Worm (Caenorhabditis elegans) whole organism, late embryonic: ENCODE measurements around the gene cyp-33C4.

ENCODE experiments used
- ceh-19 ChIP-seq: fragments of 200-800 bp; sonication (Bioruptor generic); optimal IDR thresholded peaks from 2 replicates; lab custom pipeline; 2018; ENCODE audit warnings: mild to moderate bottlenecking, missing genetic modification characterization, missing compliant biosample characterization
- ceh-24 ChIP-seq: sonication (generic microtip); optimal IDR thresholded peaks from 2 replicates; lab custom pipeline; 2016; ENCODE audit warnings: mild to moderate bottlenecking, missing genetic modification characterization, missing compliant biosample characterization
- ceh-9 ChIP-seq: sonication (generic microtip); optimal IDR thresholded peaks from 2 replicates; lab custom pipeline; 2016; ENCODE audit warnings: mild to moderate bottlenecking, missing genetic modification characterization, inconsistent platforms, missing compliant biosample characterization
- dve-1 ChIP-seq: sonication (generic microtip); optimal IDR thresholded peaks from 2 replicates; lab custom pipeline; 2017; ENCODE audit warnings: antibody characterized with exemption, mild to moderate bottlenecking, missing genetic modification characterization, missing compliant biosample characterization
- elt-2 ChIP-seq: sonication (generic microtip); optimal IDR thresholded peaks from 2 replicates; lab custom pipeline; 2016; ENCODE audit warnings: missing genetic modification reagents, missing genetic modification characterization, missing compliant biosample characterization
- fkh-10 ChIP-seq: fragments of 150-350 bp; optimal IDR thresholded peaks from 2 replicates; lab custom pipeline; 2014; ENCODE audit warnings: missing biosample characterization, missing genetic modification reagents, missing genetic modification characterization
- nfya-1 ChIP-seq: sonication (generic microtip); optimal IDR thresholded peaks from 2 replicates; lab custom pipeline; 2017; ENCODE audit warnings: missing genetic modification characterization, mild to moderate bottlenecking, missing compliant biosample characterization, antibody characterized with exemption, moderate library complexity
- pha-4 ChIP-seq: fragments of 150-350 bp; optimal IDR thresholded peaks from 2 replicates; lab custom pipeline; 2018; ENCODE audit warnings: missing biosample characterization, missing genetic modification reagents, missing genetic modification characterization
- pqm-1 ChIP-seq: sonication (generic microtip); optimal IDR thresholded peaks from 2 replicates; lab custom pipeline; 2016; ENCODE audit warnings: missing genetic modification characterization, missing compliant biosample characterization
- syd-9 ChIP-seq: sonication (generic microtip); optimal IDR thresholded peaks from 2 replicates; lab custom pipeline; 2016; ENCODE audit warnings: mild to moderate bottlenecking, missing genetic modification characterization, moderate library complexity, missing compliant biosample characterization
- unc-55 ChIP-seq: sonication (generic microtip); optimal IDR thresholded peaks from 2 replicates; lab custom pipeline; 2017; ENCODE audit warnings: missing biosample characterization, missing genetic modification reagents, missing genetic modification characterization
- ztf-16 ChIP-seq: sonication (generic microtip); optimal IDR thresholded peaks from 2 replicates; lab custom pipeline; 2017; ENCODE audit warnings: missing genetic modification characterization, missing compliant biosample characterization

DNA sequence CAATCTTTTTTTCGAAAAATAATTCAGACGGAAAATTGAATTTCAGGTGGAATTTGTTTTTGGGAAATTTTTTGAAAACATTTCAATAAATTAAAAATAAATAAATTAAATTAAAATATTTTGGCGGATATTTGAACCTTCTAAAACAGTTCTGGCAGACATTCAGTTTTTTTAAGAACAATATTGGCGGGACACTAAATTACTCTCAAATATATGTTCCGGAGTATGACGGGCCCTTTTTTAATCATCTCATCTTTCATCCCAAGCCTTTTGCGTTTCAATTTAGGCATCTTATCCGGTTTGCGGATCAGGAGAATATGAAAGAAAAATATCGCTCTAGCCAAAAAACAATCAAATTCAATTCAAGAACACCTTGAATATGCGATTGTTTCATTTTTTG, 29.1 kb upstream of the cyp-33C4 start, which contains the start of gene svh-11:
- TF ChIP-seq unc-55 (GFP tag; lab: Kevin White, UChicago) (no peak), ztf-16 (tag; lab: Kevin White, UChicago) (no peak), nfya-1 (tag; lab: Kevin White, UChicago) (no peak), ceh-24 (no peak), ceh-19 (GFP tag; lab: Kevin White, UChicago) (no peak), syd-9 (tag; lab: Kevin White, UChicago) (no peak), elt-2 (tag; lab: Kevin White, UChicago) (no peak), pha-4 (tag; lab: Kevin White, UChicago) (no peak), pqm-1 (tag; lab: Kevin White, UChicago) (no peak), dve-1 (no peak), ceh-9 (tag; lab: Kevin White, UChicago) (no peak), fkh-10 (GFP tag; lab: Kevin White, UChicago) (no peak)
